Fruit fly (Drosophila melanogaster) whole organism, wandering third instar larva: ENCODE measurements around the gene CG3764.

Source experiments
- CG32264 ChIP-seq: fragments of 200-800 bp; sonication (Bioruptor generic); optimal IDR thresholded peaks from 2 replicates; lab custom pipeline; 2016; ENCODE audit warnings: missing biosample characterization, missing genetic modification characterization
- Hr78 ChIP-seq: fragments of >200 bp; optimal IDR thresholded peaks from 2 replicates; lab custom pipeline; 2017; ENCODE audit warnings: missing biosample characterization, missing genetic modification characterization
- OdsH ChIP-seq: fragments of 200-800 bp; sonication (Bioruptor generic); optimal IDR thresholded peaks from 2 replicates; lab custom pipeline; 2016; ENCODE audit warnings: missing biosample characterization, mild to moderate bottlenecking, missing genetic modification characterization
- Vsx2 ChIP-seq: fragments of 200-300, 225-300 bp; sonication (Bioruptor generic); optimal IDR thresholded peaks from 2 replicates; lab custom pipeline; 2018; ENCODE audit warnings: missing biosample characterization, missing genetic modification characterization; ENCODE audit not compliant: partially characterized antibody
- br ChIP-seq: fragments of 200-800 bp; sonication (Bioruptor generic); optimal IDR thresholded peaks from 2 replicates; lab custom pipeline; 2016; ENCODE audit warnings: missing biosample characterization, missing genetic modification characterization
- dmrt93B ChIP-seq: fragments of 200-800 bp; sonication (Bioruptor generic); optimal IDR thresholded peaks from 2 replicates; lab custom pipeline; 2018; ENCODE audit warnings: missing biosample characterization, mild to moderate bottlenecking, missing genetic modification characterization
- ey ChIP-seq: fragments of 200-800 bp; sonication (Bioruptor generic); optimal IDR thresholded peaks from 2 replicates; lab custom pipeline; 2016; ENCODE audit warnings: missing biosample characterization, missing genetic modification characterization
- fru ChIP-seq: fragments of 200-800 bp; sonication (Bioruptor generic); optimal IDR thresholded peaks from 3 replicates; lab custom pipeline; 2016; ENCODE audit warnings: missing biosample characterization, mild to moderate bottlenecking, missing genetic modification characterization
- h ChIP-seq: fragments of 200-800 bp; sonication (Bioruptor generic); optimal IDR thresholded peaks from 3 replicates; lab custom pipeline; 2016; ENCODE audit warnings: missing biosample characterization, mild to moderate bottlenecking, missing genetic modification characterization
- pan ChIP-seq: fragments of >200 bp; optimal IDR thresholded peaks from 2 replicates; lab custom pipeline; 2017
- psq ChIP-seq: fragments of 200-800 bp; sonication (Bioruptor generic); optimal IDR thresholded peaks from 3 replicates; lab custom pipeline; 2017; ENCODE audit warnings: missing biosample characterization, mild to moderate bottlenecking, missing genetic modification characterization, moderate library complexity
- sage ChIP-seq: fragments of 200-800 bp; sonication (Bioruptor generic); optimal IDR thresholded peaks from 2 replicates; lab custom pipeline; 2016; ENCODE audit warnings: missing biosample characterization, mild to moderate bottlenecking, missing genetic modification characterization
- tai ChIP-seq: sonication (Bioruptor generic); optimal IDR thresholded peaks from 2 replicates; lab custom pipeline; 2016; ENCODE audit warnings: missing biosample characterization, missing genetic modification characterization

DNA sequence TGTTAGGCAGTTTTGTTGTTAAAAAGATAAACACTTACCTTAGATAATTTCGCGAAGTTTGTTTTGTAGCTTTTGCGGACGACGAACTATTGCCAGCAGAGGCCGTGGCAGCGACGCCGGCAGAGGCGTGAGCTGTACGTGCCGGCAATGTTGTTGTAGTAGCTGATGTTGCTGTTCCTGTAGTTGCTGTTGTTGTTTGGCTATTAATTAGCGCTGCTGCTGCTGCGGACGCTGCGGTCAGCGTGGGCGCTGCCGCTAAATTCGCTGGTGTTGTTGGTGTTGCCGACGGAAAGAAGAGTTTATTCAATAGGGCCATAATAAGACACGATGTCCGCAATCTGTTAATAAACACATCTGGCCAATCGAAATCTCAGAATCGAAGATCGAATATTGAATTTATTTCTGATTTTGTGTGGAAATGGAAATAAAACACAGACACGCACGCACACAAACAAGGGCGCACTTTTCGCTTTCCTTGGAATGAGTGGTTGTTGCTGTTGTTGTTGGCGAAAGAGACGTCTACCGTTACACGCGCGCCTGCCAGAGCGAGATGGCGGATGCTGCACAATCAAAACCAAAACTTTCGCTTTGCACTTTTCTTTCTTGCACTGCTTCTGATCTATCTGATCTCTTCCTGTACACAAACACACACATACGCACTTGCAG is 881 bp downstream of the CG3764 start:
- TF ChIP-seq psq (GFP tag; lab: Kevin White, UChicago): no peak
- peak; percentile 2 for TF ChIP-seq h (GFP tag; lab: Kevin White, UChicago)
- TF ChIP-seq sage (GFP tag; lab: Kevin White, UChicago): no peak
- no peak for TF ChIP-seq br
- no peak for TF ChIP-seq tai (GFP tag; lab: Kevin White, UChicago)
- no peak for TF ChIP-seq CG32264
- no peak for TF ChIP-seq fru (GFP tag; lab: Kevin White, UChicago)
- TF ChIP-seq ey: no peak
- TF ChIP-seq OdsH (GFP tag; lab: Kevin White, UChicago): no peak
- TF ChIP-seq Hr78 (GFP tag; lab: Kevin White, UChicago): no peak
- TF ChIP-seq dmrt93B (GFP tag; lab: Kevin White, UChicago): no peak
- TF ChIP-seq pan (lab: Kevin White, UChicago): no peak
- TF ChIP-seq Vsx2 (GFP tag; lab: Kevin White, UChicago): no peak
